Fruit fly (Drosophila melanogaster) whole organism, embryonic: ENCODE measurements around the gene CG10570.

Experiments
- Adf1 ChIP-seq: fragments of 200-800 bp; sonication (Bioruptor generic); IDR thresholded peaks from 2 replicates; pipeline ENCODE4 v1.3.6; 2022; ENCODE audit warnings: missing biosample characterization, missing genetic modification characterization
- Blimp-1 ChIP-seq: fragments of 200-800 bp; sonication (Bioruptor generic); optimal IDR thresholded peaks from 3 replicates; lab custom pipeline; 2018; ENCODE audit warnings: missing biosample characterization, missing genetic modification characterization, mild to moderate bottlenecking, moderate library complexity, missing genetic modification reagents
- BtbVII ChIP-seq: fragments of 200-800 bp; sonication (Bioruptor generic); optimal IDR thresholded peaks from 3 replicates; lab custom pipeline; 2017; ENCODE audit warnings: missing biosample characterization, mild to moderate bottlenecking, missing genetic modification characterization
- C15 ChIP-seq: fragments of 200-800 bp; sonication (Bioruptor generic); IDR thresholded peaks from 3 replicates; pipeline ENCODE4 v1.3.6; 2022; ENCODE audit warnings: missing biosample characterization, missing genetic modification characterization
- CG11560 ChIP-seq: fragments of 200-800 bp; sonication (Bioruptor generic); IDR thresholded peaks from 3 replicates; pipeline ENCODE4 v1.3.6; 2022; ENCODE audit warnings: missing biosample characterization, missing genetic modification characterization
- CG12769 ChIP-seq: fragments of 200-800 bp; sonication (Bioruptor generic); optimal IDR thresholded peaks from 2 replicates; lab custom pipeline; 2019; ENCODE audit warnings: missing biosample characterization, mild to moderate bottlenecking, missing genetic modification characterization, moderate library complexity
- CG14014 ChIP-seq: fragments of 200-800 bp; sonication (Bioruptor generic); IDR thresholded peaks from 2 replicates; pipeline ENCODE4 v1.3.6; 2022; ENCODE audit warnings: missing biosample characterization, missing genetic modification characterization
- CG14710 ChIP-seq: fragments of 200-800 bp; sonication (Bioruptor generic); optimal IDR thresholded peaks from 3 replicates; lab custom pipeline; 2019; ENCODE audit warnings: missing biosample characterization, mild to moderate bottlenecking, missing genetic modification characterization, moderate library complexity
- CG15514 ChIP-seq: fragments of 200-800 bp; sonication (Bioruptor generic); optimal IDR thresholded peaks from 3 replicates; lab custom pipeline; 2017; ENCODE audit warnings: missing biosample characterization, missing genetic modification characterization, mild to moderate bottlenecking, moderate library complexity, missing genetic modification reagents
- CG17328 ChIP-seq: fragments of 200-800 bp; sonication (Bioruptor generic); IDR thresholded peaks from 2 replicates; pipeline ENCODE4 v1.3.6; 2022; ENCODE audit warnings: missing biosample characterization, missing genetic modification characterization
- CG17361 ChIP-seq: fragments of 200-800 bp; sonication (Bioruptor generic); IDR thresholded peaks from 3 replicates; pipeline ENCODE4 v1.3.6; 2022; ENCODE audit warnings: missing biosample characterization, missing genetic modification characterization
- CG1832 ChIP-seq: fragments of 200-800 bp; sonication (Bioruptor generic); optimal IDR thresholded peaks from 2 replicates; lab custom pipeline; 2017; ENCODE audit warnings: missing biosample characterization, mild to moderate bottlenecking, missing genetic modification characterization, inconsistent platforms
- CG18599 ChIP-seq: fragments of 200-800 bp; sonication (Bioruptor generic); optimal IDR thresholded peaks from 3 replicates; lab custom pipeline; 2017; ENCODE audit warnings: missing biosample characterization, missing genetic modification characterization, mild to moderate bottlenecking, moderate library complexity, missing genetic modification reagents
- CG31365 ChIP-seq: fragments of 200-800 bp; sonication (Bioruptor generic); optimal IDR thresholded peaks from 2 replicates; lab custom pipeline; 2018; ENCODE audit warnings: missing biosample characterization, mild to moderate bottlenecking, missing genetic modification characterization
- CG32532 ChIP-seq: fragments of 200-800 bp; sonication (Bioruptor generic); IDR thresholded peaks from 2 replicates; pipeline ENCODE4 v1.3.6; 2022; ENCODE audit warnings: missing biosample characterization, missing genetic modification characterization
- CG32767 ChIP-seq: fragments of 200-800 bp; sonication (Bioruptor generic); IDR thresholded peaks from 2 replicates; pipeline ENCODE4 v1.3.6; 2022; ENCODE audit warnings: missing biosample characterization, missing genetic modification characterization
- CG6175 ChIP-seq: fragments of 200-800 bp; sonication (Bioruptor generic); IDR thresholded peaks from 3 replicates; pipeline ENCODE4 v1.3.6; 2022; ENCODE audit warnings: missing biosample characterization, missing genetic modification characterization
- CG7987 ChIP-seq: fragments of 200-800 bp; sonication (Bioruptor generic); optimal IDR thresholded peaks from 2 replicates; lab custom pipeline; 2018; ENCODE audit warnings: missing biosample characterization, mild to moderate bottlenecking, missing genetic modification characterization, moderate library complexity
- D19B ChIP-seq: fragments of 200-800 bp; sonication (Bioruptor generic); optimal IDR thresholded peaks from 2 replicates; lab custom pipeline; 2017; ENCODE audit warnings: missing biosample characterization, mild to moderate bottlenecking, missing genetic modification characterization
- Dek ChIP-seq: fragments of 200-800 bp; sonication (Bioruptor generic); optimal IDR thresholded peaks from 3 replicates; lab custom pipeline; 2019; ENCODE audit warnings: missing biosample characterization, mild to moderate bottlenecking, missing genetic modification characterization, moderate library complexity
- E2f1 ChIP-seq: fragments of 200-800 bp; sonication (Bioruptor generic); IDR thresholded peaks from 2 replicates; pipeline ENCODE4 v1.3.6; 2022; ENCODE audit warnings: missing biosample characterization, missing genetic modification characterization
- HLH3B ChIP-seq: fragments of 200-800 bp; sonication (Bioruptor generic); IDR thresholded peaks from 2 replicates; pipeline ENCODE4 v1.3.6; 2022; ENCODE audit warnings: missing biosample characterization, missing genetic modification characterization
- HmgZ ChIP-seq: fragments of 200-800 bp; sonication (Bioruptor generic); optimal IDR thresholded peaks from 2 replicates; lab custom pipeline; 2018; ENCODE audit warnings: missing biosample characterization, mild to moderate bottlenecking, missing genetic modification characterization
- Hsf ChIP-seq: fragments of 200-800 bp; sonication (Bioruptor generic); optimal IDR thresholded peaks from 3 replicates; lab custom pipeline; 2016; ENCODE audit warnings: missing biosample characterization, missing genetic modification characterization
- NfI ChIP-seq: fragments of 200-800 bp; sonication (Bioruptor generic); optimal IDR thresholded peaks from 3 replicates; lab custom pipeline; 2018; ENCODE audit warnings: missing biosample characterization, mild to moderate bottlenecking, missing genetic modification characterization, moderate library complexity
- Opbp ChIP-seq: fragments of 200-800 bp; sonication (Bioruptor generic); IDR thresholded peaks from 3 replicates; pipeline ENCODE4 v1.3.6; 2022; ENCODE audit warnings: missing biosample characterization, missing genetic modification characterization; ENCODE audit not compliant: partially characterized antibody
- Rfx ChIP-seq: fragments of 200-800 bp; sonication (Bioruptor generic); IDR thresholded peaks from 2 replicates; pipeline ENCODE4 v1.3.6; 2022; ENCODE audit warnings: missing biosample characterization, missing genetic modification characterization
- Sox102F ChIP-seq: fragments of 200-800 bp; sonication (Bioruptor generic); optimal IDR thresholded peaks from 2 replicates; lab custom pipeline; 2018; ENCODE audit warnings: missing biosample characterization, mild to moderate bottlenecking, missing genetic modification characterization, moderate library complexity
- Sry-β ChIP-seq: fragments of 200-800 bp; sonication (Bioruptor generic); optimal IDR thresholded peaks from 2 replicates; lab custom pipeline; 2018; ENCODE audit warnings: missing biosample characterization, mild to moderate bottlenecking, missing genetic modification characterization, moderate library complexity
- Stat92E ChIP-seq, 3 experiments: fragments of >200 bp in 2 of 3; fragments of 200-800 bp in 1 of 3; sonication (Bioruptor generic) in 1 of 3; optimal IDR thresholded peaks; 2 replicates each; lab custom pipeline; 2017 to 2019; ENCODE audit warnings: missing biosample characterization in 3 of 3, missing genetic modification characterization in 3 of 3, mild to moderate bottlenecking in 1 of 3, moderate library complexity in 1 of 3
- amos ChIP-seq: fragments of 200-800 bp; sonication (Bioruptor generic); IDR thresholded peaks from 2 replicates; pipeline ENCODE4 v1.3.6; 2022; ENCODE audit warnings: missing biosample characterization, missing genetic modification characterization; ENCODE audit not compliant: partially characterized antibody
- aop ChIP-seq: fragments of 200-800 bp; sonication (Bioruptor generic); IDR thresholded peaks from 2 replicates; pipeline ENCODE4 v1.3.6; 2022; ENCODE audit warnings: missing biosample characterization, missing genetic modification characterization
- btn ChIP-seq: fragments of 200-800 bp; sonication (Bioruptor generic); optimal IDR thresholded peaks from 2 replicates; lab custom pipeline; 2016; ENCODE audit warnings: missing biosample characterization, missing genetic modification characterization
- chinmo ChIP-seq: fragments of 200-800 bp; sonication (Bioruptor generic); IDR thresholded peaks from 4 replicates; pipeline ENCODE4 v1.3.6; 2022; ENCODE audit warnings: missing biosample characterization, missing genetic modification characterization; ENCODE audit not compliant: partially characterized antibody
- ci ChIP-seq: fragments of 200-800 bp; sonication (Bioruptor generic); IDR thresholded peaks from 3 replicates; pipeline ENCODE4 v1.3.6; 2022; ENCODE audit warnings: missing biosample characterization, missing genetic modification characterization
- corto ChIP-seq: fragments of 200-800 bp; sonication (Bioruptor generic); optimal IDR thresholded peaks from 2 replicates; lab custom pipeline; 2016; ENCODE audit warnings: missing biosample characterization, mild to moderate bottlenecking, missing genetic modification characterization, moderate library complexity
- dpn ChIP-seq, 2 experiments: fragments of 200-800 bp; sonication (Bioruptor generic); optimal IDR thresholded peaks; 3 replicates each; lab custom pipeline; 2016; ENCODE audit warnings: missing biosample characterization in 2 of 2, missing genetic modification characterization in 2 of 2
- ewg ChIP-seq: fragments of 200-800 bp; sonication (Bioruptor generic); optimal IDR thresholded peaks from 3 replicates; lab custom pipeline; 2017; ENCODE audit warnings: mild to moderate bottlenecking, missing biosample characterization, missing genetic modification reagents, missing genetic modification characterization
- hkb ChIP-seq, 2 experiments: fragments of 200-800 bp in 1 of 2; fragments of >200 bp in 1 of 2; sonication (Bioruptor generic) in 1 of 2; IDR thresholded peaks in 1 of 2; optimal IDR thresholded peaks in 1 of 2; 2 replicates each; pipeline versions ENCODE4 v1.3.6 to Lab custom; 2017 to 2022; ENCODE audit warnings: missing biosample characterization in 1 of 2, missing genetic modification characterization in 1 of 2
- kni ChIP-seq: fragments of 200-800 bp; sonication (Bioruptor generic); optimal IDR thresholded peaks from 3 replicates; lab custom pipeline; 2017; ENCODE audit warnings: mild to moderate bottlenecking, missing biosample characterization, missing genetic modification reagents, missing genetic modification characterization
- mld ChIP-seq: fragments of 200-800 bp; sonication (Bioruptor generic); IDR thresholded peaks from 3 replicates; pipeline ENCODE4 v1.3.6; 2022; ENCODE audit warnings: missing biosample characterization, missing genetic modification characterization; ENCODE audit not compliant: partially characterized antibody
- nom ChIP-seq: fragments of 200-800 bp; sonication (Bioruptor generic); optimal IDR thresholded peaks from 2 replicates; lab custom pipeline; 2017; ENCODE audit warnings: missing biosample characterization, missing genetic modification characterization, mild to moderate bottlenecking, moderate library complexity, missing genetic modification reagents
- otp ChIP-seq: fragments of 200-800 bp; sonication (Bioruptor generic); IDR thresholded peaks from 3 replicates; pipeline ENCODE4, ENCODE4 v1.3.6; 2022; ENCODE audit warnings: missing biosample characterization, missing genetic modification characterization
- stc ChIP-seq: fragments of 200-800 bp; sonication (Bioruptor generic); IDR thresholded peaks from 2 replicates; pipeline ENCODE4 v1.3.6; 2022; ENCODE audit warnings: missing biosample characterization, missing genetic modification characterization
- sug ChIP-seq: fragments of 200-800 bp; optimal IDR thresholded peaks from 2 replicates; lab custom pipeline; 2019; ENCODE audit warnings: missing biosample characterization, mild to moderate bottlenecking, missing genetic modification characterization, moderate library complexity
- unpg ChIP-seq: fragments of 200-800 bp; sonication (Bioruptor generic); optimal IDR thresholded peaks from 3 replicates; lab custom pipeline; 2018; ENCODE audit warnings: missing biosample characterization, mild to moderate bottlenecking, missing genetic modification characterization, moderate library complexity
- wek ChIP-seq: fragments of 200-800 bp; sonication (Bioruptor generic); optimal IDR thresholded peaks from 3 replicates; lab custom pipeline; 2018; ENCODE audit warnings: missing biosample characterization, mild to moderate bottlenecking, missing genetic modification characterization, moderate library complexity

Gene CG10570

DNA sequence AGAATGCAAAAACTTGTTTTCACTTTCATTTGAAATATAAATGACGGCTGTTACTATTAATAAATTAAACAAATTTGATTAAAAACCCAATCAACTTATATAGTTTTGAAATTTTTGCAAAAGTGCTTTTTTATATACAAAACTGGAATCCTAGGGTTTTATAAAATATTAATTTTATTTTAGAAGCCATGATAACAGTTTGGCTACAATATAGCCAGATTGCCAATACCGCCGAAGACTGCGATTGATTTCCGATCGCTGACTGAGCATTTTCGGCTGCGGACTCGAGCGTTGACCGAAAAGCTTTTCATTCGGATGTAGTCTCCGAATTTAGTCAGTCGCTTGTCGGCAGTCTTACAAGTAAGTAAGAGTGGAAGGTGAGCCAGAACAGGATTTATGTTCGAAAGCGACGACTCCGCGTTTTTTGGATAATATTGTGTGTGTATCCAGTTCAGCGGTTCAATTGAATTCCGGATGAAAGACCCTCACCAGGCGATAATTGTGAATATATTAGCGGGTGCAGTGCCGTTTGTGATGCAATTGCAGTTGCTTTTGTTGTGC lies 12.3 kb upstream of the CG10570 start, which contains the start of gene Ugt36D1 (continued):
- peak; percentile 4 for TF ChIP-seq corto (GFP tag; lab: Kevin White, UChicago)
- TF ChIP-seq ci (GFP tag; lab: Robert Waterston, UW) = peak; percentile 74; the same call in 2 of the 3 replicates
- peak; percentile 10 for TF ChIP-seq CG14710 (tag; lab: Kevin White, UChicago)
- TF ChIP-seq CG32532 (GFP tag; lab: Robert Waterston, UW) = 0 out of 2 replicates have a peak, but pooled peaks have one; percentile 24
- no peak for TF ChIP-seq BtbVII (GFP tag; lab: Kevin White, UChicago)
- peak; percentile 11 for TF ChIP-seq Dek (tag; lab: Kevin White, UChicago)
- peak; percentile 23; the same call in 1 of the 2 replicates for TF ChIP-seq stc (GFP tag; lab: Robert Waterston, UW)
- TF ChIP-seq nom (GFP tag; lab: Kevin White, UChicago) = peak; percentile 15
- TF ChIP-seq dpn (GFP tag; optimal IDR thresholded peaks at IDR 0.05; lab: Kevin White, UChicago) = peak in 1 of 2 experiments; percentile 0
- peak; percentile 72 for TF ChIP-seq Blimp-1 (GFP tag; lab: Kevin White, UChicago)
- TF ChIP-seq Hsf (GFP tag; lab: Kevin White, UChicago) = no peak
- peak; percentile 41; the same call in 1 of the 2 replicates for TF ChIP-seq amos (GFP tag; lab: Robert Waterston, UW)
- TF ChIP-seq Sry-β (GFP tag; lab: Kevin White, UChicago) = peak; percentile 93
- no peak for TF ChIP-seq hkb (optimal IDR thresholded peaks at IDR 0.05; lab: Kevin White, UChicago)
- 0 out of 2 replicates have a peak, but pooled peaks have one; percentile 33 for TF ChIP-seq hkb (GFP tag; IDR thresholded peaks at IDR 0.05; lab: Robert Waterston, UW)
- TF ChIP-seq CG6175 (GFP tag; lab: Robert Waterston, UW) = 0 out of 3 replicates have a peak, but pooled peaks have one; percentile 11
- TF ChIP-seq otp = no peak; the same call in 2 of the 3 replicates
- TF ChIP-seq D19B (GFP tag; lab: Kevin White, UChicago) = no peak
- 0 out of 3 replicates have a peak, but pooled peaks have one; percentile 48 for TF ChIP-seq mld (GFP tag; lab: Robert Waterston, UW)
- peak; percentile 26; the same call in 1 of the 3 replicates for TF ChIP-seq CG17361
- no peak for TF ChIP-seq Stat92E (GFP tag; optimal IDR thresholded peaks at IDR 0.05; lab: Kevin White, UChicago)
- TF ChIP-seq CG12769 (tag; lab: Kevin White, UChicago) = peak; percentile 50
- TF ChIP-seq ewg (GFP tag; lab: Kevin White, UChicago) = peak; percentile 13
- TF ChIP-seq CG11560 (tag; lab: Robert Waterston, UW) = no peak
- TF ChIP-seq kni (GFP tag; lab: Kevin White, UChicago) = peak; percentile 36
- TF ChIP-seq CG32767 (GFP tag; lab: Robert Waterston, UW) = peak; percentile 69
- no peak for TF ChIP-seq CG17328 (GFP tag; lab: Robert Waterston, UW)
- peak; percentile 81; the same call in 2 of the 4 replicates for TF ChIP-seq chinmo
- peak; percentile 67; the same call in 1 of the 2 replicates for TF ChIP-seq aop
- TF ChIP-seq E2f1 = peak; percentile 36; the same call in 1 of the 2 replicates
- TF ChIP-seq btn (GFP tag; lab: Kevin White, UChicago) = no peak
- peak; percentile 30; the same call in 1 of the 2 replicates for TF ChIP-seq HLH3B (GFP tag; lab: Robert Waterston, UW)
- peak; percentile 6 for TF ChIP-seq HmgZ
- peak; percentile 52 for TF ChIP-seq CG15514 (GFP tag; lab: Kevin White, UChicago)
- no peak for TF ChIP-seq Sox102F (GFP tag; lab: Kevin White, UChicago)
- TF ChIP-seq C15 = no peak
- no peak for TF ChIP-seq unpg (GFP tag; lab: Kevin White, UChicago)
- peak; percentile 29; the same call in 1 of the 2 replicates for TF ChIP-seq Adf1 (GFP tag; lab: Robert Waterston, UW)
- 0 out of 2 replicates have a peak, but pooled peaks have one; percentile 23 for TF ChIP-seq CG14014 (GFP tag; lab: Robert Waterston, UW)
- no peak for TF ChIP-seq CG18599
- TF ChIP-seq Opbp (GFP tag; lab: Robert Waterston, UW) = 0 out of 3 replicates have a peak, but pooled peaks have one; percentile 31
- peak; percentile 8 for TF ChIP-seq wek (GFP tag; lab: Kevin White, UChicago)
- TF ChIP-seq CG7987 (GFP tag; lab: Kevin White, UChicago) = peak; percentile 31
- peak; percentile 1 for TF ChIP-seq sug (tag; lab: Kevin White, UChicago)
- peak; percentile 39 for TF ChIP-seq NfI (GFP tag; lab: Kevin White, UChicago)
- no peak for TF ChIP-seq CG1832
- peak; percentile 33; the same call in 1 of the 2 replicates for TF ChIP-seq Rfx (GFP tag; lab: Robert Waterston, UW)
- peak; percentile 10 for TF ChIP-seq CG31365
